Worm (Caenorhabditis elegans): ENCODE results near the gene ceh-10.

DNA sequence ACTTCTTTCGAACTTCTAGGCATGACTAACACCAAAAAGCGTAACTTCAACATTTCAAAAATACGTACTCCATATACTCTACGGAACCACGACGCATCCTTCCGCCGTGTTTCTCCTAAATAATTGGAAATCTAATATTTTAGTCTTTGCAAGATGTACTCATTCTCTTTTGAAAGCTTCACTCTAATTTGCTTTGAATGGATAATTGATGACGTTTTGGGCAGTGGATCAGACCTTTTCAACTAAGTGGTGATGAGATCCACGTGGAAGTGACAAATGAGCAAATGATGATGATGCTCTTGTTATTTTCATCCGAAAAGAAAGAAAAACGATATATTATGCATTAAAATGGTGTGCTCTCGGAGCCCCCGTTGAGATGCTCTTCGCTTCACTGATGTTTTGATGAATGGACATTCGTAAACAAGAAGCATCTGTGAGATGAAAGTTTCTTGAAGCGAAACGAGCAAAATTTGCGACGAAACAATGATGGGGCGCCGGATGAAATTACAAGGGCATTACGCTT lies 25.7 kb downstream of the ceh-10 start:
- TF ChIP-seq pat-9 (tag; optimal IDR thresholded peaks at IDR 0.05): no peak
- TF ChIP-seq nfya-1 (tag; optimal IDR thresholded peaks at IDR 0.05): no peak
- TF ChIP-seq pha-4 (tag; optimal IDR thresholded peaks at IDR 0.05): no peak
- no peak for TF ChIP-seq unc-86 (tag; optimal IDR thresholded peaks at IDR 0.05)
- no peak for TF ChIP-seq nhr-11 (tag; optimal IDR thresholded peaks at IDR 0.05)
- no peak for TF ChIP-seq pqm-1 (tag; optimal IDR thresholded peaks at IDR 0.05)
- no peak for TF ChIP-seq ama-1 (optimal IDR thresholded peaks at IDR 0.05)
- no peak for TF ChIP-seq sox-4 (tag; optimal IDR thresholded peaks at IDR 0.05)
- no peak for TF ChIP-seq elt-2 (tag; optimal IDR thresholded peaks at IDR 0.05)

Measured in whole organism, late embryonic.